Worm (Caenorhabditis elegans): Measurements from ENCODE around the gene F59D12.2.

Gene F59D12.2

DNA sequence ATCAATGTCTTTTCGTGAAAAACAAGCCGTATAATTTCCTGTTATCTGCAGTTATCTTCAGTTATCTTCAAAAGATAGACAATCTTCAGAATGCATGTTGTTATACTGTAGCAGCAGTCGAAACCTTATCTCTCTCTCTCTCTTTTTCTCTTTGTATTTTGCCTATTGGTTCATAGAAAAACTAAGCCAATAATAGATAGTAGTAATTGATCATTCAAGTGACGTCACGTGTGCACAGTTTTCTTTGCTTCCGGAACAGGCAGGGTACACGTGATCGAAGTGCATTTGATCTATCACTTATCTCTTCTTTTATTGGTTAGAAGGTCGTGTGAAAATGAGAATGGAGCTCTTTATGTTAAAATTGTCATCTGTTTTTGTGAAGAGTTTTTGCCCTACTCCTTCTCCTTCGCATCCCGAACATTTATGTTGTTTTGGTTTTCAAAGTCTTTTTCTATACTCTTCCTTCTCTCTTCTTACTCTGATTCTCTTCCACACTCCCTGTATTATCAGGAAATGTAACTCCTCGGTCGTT is 29.1 kb upstream of the F59D12.2 start:
- no peak for TF ChIP-seq tab-1 (GFP tag; IDR thresholded peaks at IDR 0.05)

DNA sequence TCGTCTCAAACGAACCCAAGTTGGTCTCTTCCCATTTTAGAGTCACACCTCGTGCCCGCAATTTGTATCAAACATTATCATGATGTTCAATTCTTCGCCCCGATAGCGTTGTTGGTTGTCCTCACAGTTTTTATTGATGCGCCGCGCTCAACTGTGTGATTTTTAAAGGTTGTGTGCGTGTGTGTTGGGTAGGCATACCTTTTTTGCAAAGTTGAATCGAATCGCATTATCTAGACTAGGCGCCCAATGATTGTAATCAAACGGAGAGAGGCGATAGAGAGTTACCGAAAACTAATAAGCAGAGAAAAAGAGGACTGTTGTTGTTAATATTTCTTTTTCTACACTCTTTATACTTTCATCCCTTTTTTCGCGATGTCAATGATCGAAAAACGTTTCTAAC is 24.7 kb upstream of the F59D12.2 start:
- no peak for TF ChIP-seq klf-2 (GFP tag; conservative IDR thresholded peaks at IDR 0.05)
- no peak for TF ChIP-seq cog-1 (tag; optimal IDR thresholded peaks at IDR 0.05)
- TF ChIP-seq med-1 (GFP tag; optimal IDR thresholded peaks at IDR 0.05; ENCODE audit: insufficient read depth), result no peak
- no peak for TF ChIP-seq ztf-23 (GFP tag; IDR thresholded peaks at IDR 0.05)

DNA sequence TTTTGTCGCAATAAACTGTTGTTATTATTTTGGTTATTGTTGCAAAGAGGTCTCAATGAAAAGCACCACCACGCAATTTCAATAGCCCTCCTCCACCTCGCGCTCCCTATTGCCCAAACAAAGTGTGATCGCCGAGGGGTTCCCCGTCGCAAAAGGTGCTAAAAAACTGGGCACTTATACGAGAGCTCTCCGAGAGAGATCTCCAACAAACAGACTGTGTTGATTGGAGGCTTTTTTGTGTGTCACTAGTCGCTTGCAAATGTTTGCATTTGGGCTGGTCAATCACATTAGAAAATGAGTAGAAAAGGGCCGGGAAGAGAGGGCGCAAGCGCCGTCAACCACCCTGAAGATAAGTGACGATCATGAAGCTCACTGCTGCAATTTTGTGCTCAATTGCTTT is 20.9 kb upstream of the F59D12.2 start, which contains the start of gene ZK662.2:
Gene ZK662.2, plus strand, starts transcription at position 301 of the 400 bp plus-strand sequence.
- TF ChIP-seq klf-2 (GFP tag; conservative IDR thresholded peaks at IDR 0.05) (no peak), med-1 (GFP tag; optimal IDR thresholded peaks at IDR 0.05; ENCODE audit: insufficient read depth) (no peak), ztf-23 (GFP tag; IDR thresholded peaks at IDR 0.05) (no peak), flt-1 (GFP tag; IDR thresholded peaks at IDR 0.05) (no peak), tab-1 (GFP tag; IDR thresholded peaks at IDR 0.05) (no peak), ztf-29 (GFP tag; IDR thresholded peaks at IDR 0.05) (no peak)

DNA sequence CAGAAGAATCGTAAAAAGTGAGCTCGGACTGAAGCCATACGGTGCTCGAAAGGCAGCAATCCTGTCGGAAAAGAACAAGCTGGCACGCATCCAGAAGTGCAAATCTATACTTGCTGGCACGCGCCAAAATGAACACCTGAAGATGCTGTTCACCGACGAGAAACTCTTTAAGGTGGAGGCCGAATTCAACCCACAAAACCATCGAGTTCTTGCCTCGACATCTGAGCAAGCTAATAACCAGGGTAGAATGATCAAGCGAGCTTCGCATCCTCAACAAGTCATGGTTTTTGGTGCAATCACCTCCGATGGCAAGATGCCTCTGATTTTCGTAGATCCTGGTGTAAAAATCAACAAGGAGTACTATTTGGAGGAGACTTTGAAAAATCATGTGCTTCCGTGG is 17.9 kb upstream of the F59D12.2 start:
- no peak for TF ChIP-seq med-1 (GFP tag; optimal IDR thresholded peaks at IDR 0.05; ENCODE audit: insufficient read depth)
- TF ChIP-seq ztf-23 (GFP tag; IDR thresholded peaks at IDR 0.05), result no peak
- no peak for TF ChIP-seq ztf-29 (GFP tag; IDR thresholded peaks at IDR 0.05)
- TF ChIP-seq cog-1 (tag; optimal IDR thresholded peaks at IDR 0.05), result no peak
- TF ChIP-seq klf-2 (GFP tag; conservative IDR thresholded peaks at IDR 0.05), result no peak
- no peak for TF ChIP-seq T22C8.4 (GFP tag; IDR thresholded peaks at IDR 0.05)
- no peak for TF ChIP-seq tab-1 (GFP tag; IDR thresholded peaks at IDR 0.05)
- TF ChIP-seq flt-1 (GFP tag; IDR thresholded peaks at IDR 0.05), result no peak
- no peak for TF ChIP-seq ref-1 (GFP tag; conservative IDR thresholded peaks at IDR 0.05)

DNA sequence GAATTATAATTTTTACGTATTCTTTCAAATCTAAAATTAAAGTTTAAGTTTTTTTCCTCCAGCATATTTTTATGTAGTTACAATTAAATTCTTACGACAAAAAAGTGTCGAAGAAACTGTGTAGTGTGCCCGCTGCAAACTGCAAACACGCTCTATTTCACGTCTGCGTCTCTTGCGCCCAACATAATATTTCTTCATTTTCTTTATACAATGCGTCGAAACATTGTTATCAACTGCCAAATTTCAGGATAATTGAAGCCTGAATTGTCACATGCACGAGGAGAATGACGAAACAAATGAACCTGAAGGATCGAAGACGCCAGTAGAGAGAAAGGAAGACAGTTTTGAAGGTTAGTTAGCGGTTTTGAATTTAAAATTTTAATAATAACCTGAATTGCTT is 13.7 kb upstream of the F59D12.2 start, which contains the start of gene C03H12.1:
Gene C03H12.1, plus strand, starts transcription at position 206 of the 400 bp plus-strand sequence.
- no peak for TF ChIP-seq ref-1 (GFP tag; conservative IDR thresholded peaks at IDR 0.05)
- no peak for TF ChIP-seq klf-2 (GFP tag; conservative IDR thresholded peaks at IDR 0.05)
- no peak for TF ChIP-seq ztf-29 (GFP tag; IDR thresholded peaks at IDR 0.05)
- no peak for TF ChIP-seq med-1 (GFP tag; optimal IDR thresholded peaks at IDR 0.05; ENCODE audit: insufficient read depth)
- TF ChIP-seq ztf-23 (GFP tag; IDR thresholded peaks at IDR 0.05), result no peak
- no peak for TF ChIP-seq cog-1 (tag; optimal IDR thresholded peaks at IDR 0.05)
- no peak for TF ChIP-seq tab-1 (GFP tag; IDR thresholded peaks at IDR 0.05)
- no peak for TF ChIP-seq flt-1 (GFP tag; IDR thresholded peaks at IDR 0.05)
- no peak for TF ChIP-seq T22C8.4 (GFP tag; IDR thresholded peaks at IDR 0.05)

DNA sequence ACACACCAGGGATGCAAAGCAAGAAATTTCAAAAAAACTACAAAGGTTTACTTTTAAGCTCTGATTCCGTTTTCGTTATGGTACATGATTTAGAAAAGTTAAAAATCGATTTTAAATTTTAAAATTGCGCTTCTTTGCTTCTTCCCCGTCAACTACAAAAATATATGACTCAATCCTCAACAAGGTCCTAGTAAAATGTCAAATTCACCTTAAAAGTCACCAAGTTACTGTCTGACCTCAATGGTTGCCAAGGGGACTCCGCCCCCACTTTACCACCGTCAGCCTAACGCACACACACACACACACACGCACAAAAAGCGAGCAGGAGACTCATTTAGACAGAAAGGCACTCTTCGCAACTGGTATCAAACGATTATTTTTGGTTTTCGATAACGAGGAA is 5.9 kb upstream of the F59D12.2 start, which contains the start of gene gpn-1:
Gene gpn-1, plus strand, starts transcription at position 301 of the 400 bp plus-strand sequence.
- TF ChIP-seq cog-1 (tag; optimal IDR thresholded peaks at IDR 0.05), result no peak
- TF ChIP-seq flt-1 (GFP tag; IDR thresholded peaks at IDR 0.05), result no peak
- no peak for TF ChIP-seq klf-2 (GFP tag; conservative IDR thresholded peaks at IDR 0.05)
- TF ChIP-seq ref-1 (GFP tag; conservative IDR thresholded peaks at IDR 0.05), result no peak

DNA sequence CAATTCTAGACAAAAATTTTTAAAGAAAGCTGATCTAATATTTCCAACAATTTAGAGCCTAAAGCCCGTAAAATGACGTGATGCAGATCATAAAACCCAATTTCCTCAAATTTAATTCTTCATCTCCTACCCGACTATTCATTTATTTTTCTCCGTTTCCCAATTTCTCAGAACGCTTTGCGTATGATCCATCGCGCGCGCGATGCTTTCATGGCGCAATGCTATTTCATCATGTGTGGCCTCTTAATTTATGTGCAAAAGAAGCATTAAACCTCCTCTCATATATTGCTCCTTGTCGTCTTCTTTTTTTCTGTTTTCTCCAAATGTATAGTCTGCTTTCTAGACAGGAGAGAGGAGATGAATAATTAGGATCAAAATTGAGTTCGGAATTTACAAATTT is 6.8 kb downstream of the F59D12.2 start:
- no peak for TF ChIP-seq T22C8.4 (GFP tag; IDR thresholded peaks at IDR 0.05)
- no peak for TF ChIP-seq ztf-29 (GFP tag; IDR thresholded peaks at IDR 0.05)
- TF ChIP-seq cog-1 (tag; optimal IDR thresholded peaks at IDR 0.05), result no peak
- no peak for TF ChIP-seq med-1 (GFP tag; optimal IDR thresholded peaks at IDR 0.05; ENCODE audit: insufficient read depth)
- no peak for TF ChIP-seq flt-1 (GFP tag; IDR thresholded peaks at IDR 0.05)
- no peak for TF ChIP-seq ztf-23 (GFP tag; IDR thresholded peaks at IDR 0.05)
- no peak for TF ChIP-seq tab-1 (GFP tag; IDR thresholded peaks at IDR 0.05)
- TF ChIP-seq ref-1 (GFP tag; conservative IDR thresholded peaks at IDR 0.05), result no peak
- TF ChIP-seq klf-2 (GFP tag; conservative IDR thresholded peaks at IDR 0.05), result no peak

DNA sequence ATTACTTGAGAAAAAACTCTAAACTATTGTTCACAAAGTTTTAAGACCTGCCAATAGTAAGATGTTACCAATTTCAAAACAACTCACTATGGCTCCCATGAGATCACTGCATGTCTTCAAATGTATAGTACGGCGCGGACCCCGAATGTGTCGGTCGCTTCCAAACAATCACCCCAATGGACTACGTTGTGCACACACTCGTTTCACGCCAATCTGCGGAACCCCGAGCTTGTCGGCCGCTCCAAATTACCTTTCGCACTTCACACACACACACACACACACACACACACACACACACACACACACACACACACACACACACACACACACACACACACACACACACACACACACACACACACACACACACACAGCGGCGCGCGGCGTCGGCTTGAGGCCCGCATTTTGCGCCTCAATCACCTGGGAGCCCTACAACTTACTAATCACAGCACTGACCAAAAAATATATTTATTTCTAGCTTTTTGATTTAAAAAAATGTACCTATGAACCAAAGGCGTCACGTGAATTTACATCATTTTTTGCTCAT is 7.4 kb downstream of the F59D12.2 start:
- no peak for TF ChIP-seq tab-1 (GFP tag; IDR thresholded peaks at IDR 0.05)
- TF ChIP-seq cog-1 (tag; optimal IDR thresholded peaks at IDR 0.05), result no peak
- no peak for TF ChIP-seq flt-1 (GFP tag; IDR thresholded peaks at IDR 0.05)
- TF ChIP-seq ztf-23 (GFP tag; IDR thresholded peaks at IDR 0.05), result peak; percentile 61; the same call in 1 of the 2 replicates
- TF ChIP-seq ref-1 (GFP tag; conservative IDR thresholded peaks at IDR 0.05), result no peak

DNA sequence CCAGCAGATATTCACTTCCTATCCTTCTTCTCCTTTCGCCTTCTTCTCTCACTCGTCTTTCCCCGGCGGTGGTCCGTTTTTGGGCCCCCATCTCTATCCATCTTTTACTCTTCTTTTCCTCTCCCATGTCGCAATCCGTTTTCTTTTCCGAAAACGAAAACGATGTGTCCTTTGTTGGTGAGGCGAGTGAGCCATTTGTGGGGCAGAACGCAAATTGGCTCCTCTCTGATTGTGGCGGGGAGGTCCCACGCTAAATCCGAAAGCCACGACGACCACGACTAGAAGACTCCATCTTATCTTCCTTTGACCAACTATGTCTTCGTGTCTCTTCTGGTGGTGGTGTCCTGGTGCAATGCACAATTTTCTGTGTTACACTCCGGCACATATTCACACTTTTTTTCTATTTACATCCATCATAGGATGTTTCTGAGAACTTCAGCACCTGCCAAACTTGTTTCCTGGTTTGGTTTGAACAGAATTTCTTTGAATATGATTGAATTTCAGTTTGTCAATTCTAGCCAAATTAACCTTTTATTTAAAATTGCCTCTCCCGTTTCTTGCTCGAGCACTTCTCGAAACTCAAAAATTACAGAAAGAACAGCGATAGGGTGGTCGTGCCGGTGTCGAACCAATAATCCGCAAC is 9.2 kb downstream of the F59D12.2 start, which contains the start of gene pcdr-1:
Gene pcdr-1, plus strand, starts transcription at position 593 of the 643 bp plus-strand sequence.
- TF ChIP-seq ref-1 (GFP tag; conservative IDR thresholded peaks at IDR 0.05), result no peak
- no peak for TF ChIP-seq T22C8.4 (GFP tag; IDR thresholded peaks at IDR 0.05)
- TF ChIP-seq med-1 (GFP tag; optimal IDR thresholded peaks at IDR 0.05; ENCODE audit: insufficient read depth), result no peak
- TF ChIP-seq ztf-23 (GFP tag; IDR thresholded peaks at IDR 0.05), result no peak

DNA sequence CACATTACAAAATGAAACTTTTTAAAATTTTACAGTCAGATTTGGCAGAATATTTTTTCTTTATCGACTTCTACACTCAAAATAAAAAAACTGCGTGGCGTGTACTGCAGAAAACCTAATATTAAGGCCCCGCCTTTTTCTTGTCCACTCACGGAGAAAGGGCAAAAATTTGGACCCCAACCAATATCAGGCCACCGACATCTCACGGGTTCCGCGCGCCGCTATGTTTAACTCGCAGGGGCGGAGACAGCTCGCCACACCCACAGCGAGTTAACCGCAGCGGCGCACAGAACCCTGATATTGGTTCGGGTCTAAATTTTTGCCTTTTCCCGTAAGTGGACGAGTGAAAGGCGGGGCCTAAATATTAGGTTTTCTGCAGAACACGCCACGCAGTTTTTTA is 11.8 kb downstream of the F59D12.2 start:
- no peak for TF ChIP-seq klf-2 (GFP tag; conservative IDR thresholded peaks at IDR 0.05)
- TF ChIP-seq ztf-29 (GFP tag; IDR thresholded peaks at IDR 0.05), result no peak
- TF ChIP-seq ref-1 (GFP tag; conservative IDR thresholded peaks at IDR 0.05), result no peak
- TF ChIP-seq cog-1 (tag; optimal IDR thresholded peaks at IDR 0.05), result no peak
- no peak for TF ChIP-seq ztf-23 (GFP tag; IDR thresholded peaks at IDR 0.05)
- TF ChIP-seq tab-1 (GFP tag; IDR thresholded peaks at IDR 0.05), result no peak
- no peak for TF ChIP-seq flt-1 (GFP tag; IDR thresholded peaks at IDR 0.05)
- TF ChIP-seq T22C8.4 (GFP tag; IDR thresholded peaks at IDR 0.05), result no peak
- TF ChIP-seq med-1 (GFP tag; optimal IDR thresholded peaks at IDR 0.05; ENCODE audit: insufficient read depth), result no peak

Measured in whole organism, midembryonic.